Worm (Caenorhabditis elegans) whole organism, L1 larva: ENCODE results near the gene C44B9.3.
A peak's percentile ranks its signal among the peaks of the same experiment; 100 is the strongest.

Experiments
- C34B4.2 ChIP-seq: sonication (generic microtip); optimal IDR thresholded peaks from 2 replicates; lab custom pipeline; 2017; ENCODE audit warnings: mild to moderate bottlenecking, missing genetic modification characterization, missing compliant biosample characterization
- F16B12.6 ChIP-seq: fragments of 150-350 bp; optimal IDR thresholded peaks from 2 replicates; lab custom pipeline; 2014; ENCODE audit warnings: missing biosample characterization, missing genetic modification characterization
- ama-1 ChIP-seq: fragments of 150-350 bp; optimal IDR thresholded peaks from 2 replicates; lab custom pipeline; 2014
- ceh-8 ChIP-seq: fragments of 200-800 bp; sonication (Bioruptor generic); optimal IDR thresholded peaks from 2 replicates; lab custom pipeline; 2018; ENCODE audit warnings: mild to moderate bottlenecking, missing genetic modification characterization, moderate library complexity, missing compliant biosample characterization
- ceh-82 ChIP-seq, 3 experiments: fragments of 150-350 bp in 1 of 3; sonication (generic microtip) in 2 of 3; optimal IDR thresholded peaks; 2 replicates each; lab custom pipeline; 2014 to 2017; ENCODE audit warnings: missing biosample characterization in 3 of 3, missing genetic modification characterization in 3 of 3
- ces-1 ChIP-seq: fragments of 150-350 bp; optimal IDR thresholded peaks from 2 replicates; lab custom pipeline; 2014; ENCODE audit warnings: missing biosample characterization, missing genetic modification reagents, missing genetic modification characterization
- dpl-1 ChIP-seq, 3 experiments: fragments of 150-350 bp in 2 of 3; sonication (generic microtip) in 1 of 3; optimal IDR thresholded peaks; 2 replicates each; lab custom pipeline; 2014 to 2017; ENCODE audit warnings: missing biosample characterization in 3 of 3, missing genetic modification characterization in 3 of 3, missing genetic modification reagents in 3 of 3
- dsc-1 ChIP-seq: sonication (generic microtip); optimal IDR thresholded peaks from 2 replicates; lab custom pipeline; 2016; ENCODE audit warnings: mild to moderate bottlenecking, missing genetic modification characterization, missing compliant biosample characterization
- efl-1 ChIP-seq, 4 experiments: fragments of 150-350 bp; optimal IDR thresholded peaks in 3 of 4; peaks in 1 of 4; 1 replicate in 1 of 4; 2 replicates in 3 of 4; lab custom pipeline; 2014; ENCODE audit warnings: missing biosample characterization in 2 of 4, missing genetic modification characterization in 2 of 4, missing genetic modification reagents in 2 of 4
- efl-3 ChIP-seq: fragments of 200-800 bp; sonication (Bioruptor generic); optimal IDR thresholded peaks from 2 replicates; lab custom pipeline; 2018; ENCODE audit warnings: mild to moderate bottlenecking, missing genetic modification characterization, missing compliant biosample characterization
- egl-13 ChIP-seq: sonication (generic microtip); optimal IDR thresholded peaks from 2 replicates; lab custom pipeline; 2016; ENCODE audit warnings: missing genotype, missing genetic modification reagents, missing genetic modification characterization, missing compliant biosample characterization
- elt-2 ChIP-seq: sonication (generic microtip); optimal IDR thresholded peaks from 2 replicates; lab custom pipeline; 2016; ENCODE audit warnings: missing genetic modification characterization, mild to moderate bottlenecking, inconsistent platforms, missing compliant biosample characterization, missing genetic modification reagents
- fkh-4 ChIP-seq: sonication (generic microtip); optimal IDR thresholded peaks from 2 replicates; lab custom pipeline; 2016; ENCODE audit warnings: missing compliant biosample characterization, missing genetic modification characterization, borderline replicate concordance
- fkh-8 ChIP-seq: sonication (generic microtip); optimal IDR thresholded peaks from 2 replicates; lab custom pipeline; 2016; ENCODE audit warnings: mild to moderate bottlenecking, missing genetic modification characterization, missing compliant biosample characterization
- fos-1 ChIP-seq: fragments of 150-350 bp; optimal IDR thresholded peaks from 2 replicates; lab custom pipeline; 2014; ENCODE audit warnings: missing biosample characterization, missing genetic modification characterization
- hlh-17 ChIP-seq: fragments of 200-800 bp; sonication (Bioruptor generic); optimal IDR thresholded peaks from 2 replicates; lab custom pipeline; 2018; ENCODE audit warnings: missing genetic modification characterization, mild to moderate bottlenecking, missing compliant biosample characterization, moderate library complexity, borderline replicate concordance
- irx-1 ChIP-seq: sonication (generic microtip); optimal IDR thresholded peaks from 2 replicates; lab custom pipeline; 2016; ENCODE audit warnings: missing genetic modification characterization, missing compliant biosample characterization
- jun-1 ChIP-seq: fragments of 150-350 bp; optimal IDR thresholded peaks from 2 replicates; lab custom pipeline; 2014; ENCODE audit warnings: missing biosample characterization, missing genetic modification reagents, missing genetic modification characterization
- lin-13 ChIP-seq: fragments of 150-350 bp; optimal IDR thresholded peaks from 2 replicates; lab custom pipeline; 2014; ENCODE audit warnings: missing biosample characterization, missing genetic modification reagents, missing genetic modification characterization
- lin-14 ChIP-seq: fragments of 200-800 bp; sonication (Bioruptor generic); optimal IDR thresholded peaks from 2 replicates; lab custom pipeline; 2018; ENCODE audit warnings: mild to moderate bottlenecking, missing genetic modification characterization, moderate library complexity, missing compliant biosample characterization
- lin-35 ChIP-seq, 2 experiments: fragments of 150-350 bp; optimal IDR thresholded peaks; 2 replicates each; lab custom pipeline; 2014; ENCODE audit warnings: missing biosample characterization in 2 of 2, missing genetic modification characterization in 2 of 2, missing genetic modification reagents in 2 of 2
- lsy-2 ChIP-seq, 2 experiments: fragments of 150-350 bp; optimal IDR thresholded peaks; 2 replicates each; lab custom pipeline; 2014; ENCODE audit warnings: missing biosample characterization in 2 of 2, missing genetic modification characterization in 2 of 2
- mab-9 ChIP-seq: fragments of 200-800 bp; sonication (Bioruptor generic); IDR thresholded peaks from 2 replicates; pipeline ENCODE4 v1.3.6; 2022; ENCODE audit warnings: missing genetic modification reagents, missing genetic modification characterization, missing compliant biosample characterization
- nhr-11 ChIP-seq: fragments of 150-350 bp; optimal IDR thresholded peaks from 2 replicates; lab custom pipeline; 2014; ENCODE audit warnings: missing biosample characterization, missing genetic modification characterization
- nhr-12 ChIP-seq: sonication (generic microtip); optimal IDR thresholded peaks from 2 replicates; lab custom pipeline; 2017; ENCODE audit warnings: missing biosample characterization, missing genetic modification characterization
- nhr-19 ChIP-seq: fragments of 200-800 bp; sonication (Bioruptor generic); conservative IDR thresholded peaks from 2 replicates; pipeline ENCODE4 v1.3.6; 2022; ENCODE audit warnings: missing genetic modification characterization, missing compliant biosample characterization
- nhr-20 ChIP-seq: sonication (generic microtip); optimal IDR thresholded peaks from 2 replicates; lab custom pipeline; 2016; ENCODE audit warnings: mild to moderate bottlenecking, missing genetic modification characterization, missing compliant biosample characterization
- nhr-28 ChIP-seq: fragments of 150-350 bp; optimal IDR thresholded peaks from 2 replicates; lab custom pipeline; 2014; ENCODE audit warnings: missing biosample characterization, missing genetic modification characterization
- nhr-47 ChIP-seq: sonication (generic microtip); optimal IDR thresholded peaks from 2 replicates; lab custom pipeline; 2016; ENCODE audit warnings: mild to moderate bottlenecking, missing genetic modification characterization, moderate library complexity, missing compliant biosample characterization
- nhr-71 ChIP-seq: sonication (generic microtip); optimal IDR thresholded peaks from 2 replicates; lab custom pipeline; 2016; ENCODE audit warnings: mild to moderate bottlenecking, missing genetic modification characterization, moderate library complexity, missing compliant biosample characterization
- nhr-76 ChIP-seq: sonication (generic microtip); optimal IDR thresholded peaks from 2 replicates; lab custom pipeline; 2017; ENCODE audit warnings: missing biosample characterization, missing genetic modification characterization
- nhr-77 ChIP-seq: fragments of 150-350 bp; optimal IDR thresholded peaks from 2 replicates; lab custom pipeline; 2014; ENCODE audit warnings: missing biosample characterization, missing genetic modification characterization
- nhr-84 ChIP-seq: sonication (generic microtip); optimal IDR thresholded peaks from 2 replicates; lab custom pipeline; 2017; ENCODE audit warnings: missing biosample characterization, missing genetic modification characterization
- nhr-85 ChIP-seq: sonication (generic microtip); peaks from one replicate; lab custom pipeline; 2016; ENCODE audit warnings: missing genetic modification characterization, inconsistent platforms, missing compliant biosample characterization
- nhr-90 ChIP-seq: sonication (generic microtip); optimal IDR thresholded peaks from 2 replicates; lab custom pipeline; 2016; ENCODE audit warnings: mild to moderate bottlenecking, missing genetic modification characterization, missing compliant biosample characterization; ENCODE audit not compliant: poor library complexity
- pax-3 ChIP-seq: fragments of 200-800 bp; sonication (Bioruptor generic); optimal IDR thresholded peaks from 2 replicates; lab custom pipeline; 2018; ENCODE audit warnings: mild to moderate bottlenecking, missing genetic modification characterization, moderate library complexity, missing compliant biosample characterization
- pqm-1 ChIP-seq: sonication (generic microtip); optimal IDR thresholded peaks from 3 replicates; lab custom pipeline; 2017; ENCODE audit warnings: missing biosample characterization, missing genetic modification characterization
- rnt-1 ChIP-seq: sonication (generic microtip); optimal IDR thresholded peaks from 2 replicates; lab custom pipeline; 2016; ENCODE audit warnings: mild to moderate bottlenecking, missing genetic modification characterization, moderate library complexity, missing compliant biosample characterization
- skn-1 ChIP-seq: fragments of 150-350 bp; optimal IDR thresholded peaks from 2 replicates; lab custom pipeline; 2014; ENCODE audit warnings: missing biosample characterization, missing genetic modification characterization
- snpc-4 ChIP-seq: fragments of 150-350 bp; optimal IDR thresholded peaks from 2 replicates; lab custom pipeline; 2014; ENCODE audit warnings: missing biosample characterization, missing genetic modification characterization
- snu-23 ChIP-seq: sonication (generic microtip); optimal IDR thresholded peaks from 2 replicates; lab custom pipeline; 2016; ENCODE audit warnings: missing genetic modification characterization, missing compliant biosample characterization
- tbx-2 ChIP-seq: sonication (generic microtip); optimal IDR thresholded peaks from 2 replicates; lab custom pipeline; 2016; ENCODE audit warnings: missing genetic modification characterization, missing compliant biosample characterization
- unc-130 ChIP-seq: fragments of 150-350 bp; optimal IDR thresholded peaks from 2 replicates; lab custom pipeline; 2017; ENCODE audit warnings: missing biosample characterization, missing genetic modification characterization, inconsistent platforms
- unc-30 ChIP-seq: sonication (generic microtip); optimal IDR thresholded peaks from 2 replicates; lab custom pipeline; 2017; ENCODE audit warnings: missing biosample characterization, missing genetic modification characterization
- unc-86 ChIP-seq: sonication (generic microtip); optimal IDR thresholded peaks from 2 replicates; lab custom pipeline; 2016; ENCODE audit warnings: missing genetic modification characterization, missing compliant biosample characterization
- vab-15 ChIP-seq: sonication (generic microtip); optimal IDR thresholded peaks from 2 replicates; lab custom pipeline; 2017; ENCODE audit warnings: missing genotype, mild to moderate bottlenecking, missing genetic modification characterization, missing compliant biosample characterization
- xbp-1 ChIP-seq: sonication (generic microtip); optimal IDR thresholded peaks from 2 replicates; lab custom pipeline; 2016; ENCODE audit warnings: missing genetic modification characterization, missing compliant biosample characterization
- zag-1 ChIP-seq: fragments of 150-350 bp; optimal IDR thresholded peaks from 2 replicates; lab custom pipeline; 2014; ENCODE audit warnings: missing biosample characterization, missing genetic modification characterization

C44B9.3 gene

DNA sequence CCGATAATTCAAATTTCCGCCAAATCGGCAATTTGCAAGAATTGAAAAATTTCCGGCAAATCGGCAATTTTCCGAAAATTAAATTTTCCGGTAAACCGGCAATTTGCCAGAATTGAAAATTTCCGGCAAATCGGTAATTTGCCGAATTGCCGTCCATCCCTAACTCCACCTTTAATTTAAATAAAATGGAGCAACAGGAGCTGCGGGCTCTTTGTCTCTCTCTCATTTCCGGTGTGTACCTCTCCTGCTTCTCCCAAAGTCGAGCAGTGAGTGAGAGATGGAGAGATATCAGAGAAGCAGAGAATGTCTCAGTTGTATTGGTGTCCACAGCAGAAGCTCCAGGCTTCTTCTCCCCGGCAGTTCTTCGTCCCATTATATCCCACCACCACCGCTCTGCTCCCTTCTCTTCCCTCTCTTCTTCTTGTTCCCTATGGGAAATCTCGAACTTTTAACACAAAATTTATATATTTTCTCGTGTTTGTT, 24.5 kb downstream of the C44B9.3 start, which contains the start of gene Y39A1C.1:
Gene Y39A1C.1 (plus strand): TSS at position 51 of the 483 bp plus-strand sequence.
- TF ChIP-seq nhr-47 (tag; lab: Kevin White, UChicago): peak; percentile 14
- TF ChIP-seq mab-9 (GFP tag; lab: Robert Waterston, UW): 0 out of 2 replicates have a peak, but pooled peaks have one; percentile 11
- TF ChIP-seq pqm-1 (tag; lab: Kevin White, UChicago): no peak
- TF ChIP-seq nhr-71: peak; percentile 46
- TF ChIP-seq rnt-1 (tag; lab: Kevin White, UChicago): peak; percentile 56
- no peak for TF ChIP-seq ama-1 (lab: Kevin White, UChicago)
- peak in 2 of 3 experiments; percentile 9 to 29 for TF ChIP-seq ceh-82 (tag; optimal IDR thresholded peaks at IDR 0.05; lab: Kevin White, UChicago)
- TF ChIP-seq nhr-76 (tag; lab: Kevin White, UChicago): no peak
- TF ChIP-seq lin-35 (GFP tag; optimal IDR thresholded peaks at IDR 0.05; lab: Kevin White, UChicago): peak in 1 of 2 experiments; percentile 34
- TF ChIP-seq lsy-2 (tag; optimal IDR thresholded peaks at IDR 0.05; lab: Kevin White, UChicago): peak in 1 of 2 experiments; percentile 3
- TF ChIP-seq lin-14 (GFP tag; lab: Kevin White, UChicago): no peak
- no peak for TF ChIP-seq unc-30 (tag; lab: Kevin White, UChicago)
- peak in 1 of 3 experiments; percentile 5 for TF ChIP-seq dpl-1 (GFP tag; optimal IDR thresholded peaks at IDR 0.05; lab: Kevin White, UChicago)
- TF ChIP-seq skn-1 (tag; lab: Kevin White, UChicago): peak; percentile 5
- TF ChIP-seq efl-1 (optimal IDR thresholded peaks at IDR 0.05; lab: Kevin White, UChicago): peak; percentile 14 to 18
- TF ChIP-seq efl-1 (GFP tag; optimal IDR thresholded peaks at IDR 0.05 in 1 of 2; lab: Kevin White, UChicago): peak in 1 of 2 experiments; percentile 22
- peak; percentile 26 for TF ChIP-seq snu-23 (GFP tag; lab: Kevin White, UChicago)
- TF ChIP-seq unc-130 (tag; lab: Kevin White, UChicago): no peak
- TF ChIP-seq nhr-19 (GFP tag; lab: Robert Waterston, UW): peak; percentile 3; the same call in 1 of the 2 replicates
- TF ChIP-seq ces-1 (GFP tag; lab: Kevin White, UChicago): no peak
- peak; percentile 53 for TF ChIP-seq dsc-1 (tag; lab: Kevin White, UChicago)
- TF ChIP-seq fkh-8 (tag; lab: Kevin White, UChicago): peak; percentile 50
- TF ChIP-seq tbx-2 (tag; lab: Kevin White, UChicago): peak; percentile 26
- TF ChIP-seq hlh-17 (GFP tag; lab: Kevin White, UChicago): no peak

DNA sequence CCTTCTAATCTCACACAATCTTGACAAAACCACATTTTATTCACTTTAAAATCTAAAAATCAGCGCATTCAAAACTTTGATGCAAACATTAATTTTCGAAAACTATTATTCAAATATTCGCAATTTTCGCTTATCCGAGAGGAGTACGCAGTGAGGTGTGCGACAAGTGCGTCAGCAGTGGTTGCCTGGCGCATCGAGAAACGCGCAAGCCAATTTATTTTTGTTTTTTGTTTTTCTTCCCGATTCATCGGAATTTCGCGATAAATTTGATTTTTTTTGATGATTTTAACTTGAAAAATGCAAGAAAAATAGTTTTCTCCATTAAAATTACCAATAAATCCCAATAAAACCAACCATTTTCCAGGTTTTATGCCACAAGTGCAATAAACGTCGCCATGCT, 31.1 kb downstream of the C44B9.3 start, which contains the start of the genes fbxb-85 and hex-3:
Gene fbxb-85 (minus strand): TSS at position 106 of the 400 bp plus-strand sequence.
Gene hex-3 (plus strand): TSS at position 365 of the 400 bp plus-strand sequence.
- peak; percentile 90 for TF ChIP-seq nhr-77 (tag; lab: Kevin White, UChicago)
- peak; percentile 96 for TF ChIP-seq unc-86 (tag; lab: Kevin White, UChicago)
- TF ChIP-seq nhr-90 (tag; lab: Kevin White, UChicago): peak; percentile 97
- TF ChIP-seq efl-3 (GFP tag; lab: Kevin White, UChicago): peak; percentile 80
- peak; percentile 94 for TF ChIP-seq jun-1 (tag; lab: Kevin White, UChicago)
- TF ChIP-seq nhr-85 (tag; lab: Kevin White, UChicago): peak; percentile 97
- peak; percentile 97 for TF ChIP-seq xbp-1 (tag; lab: Kevin White, UChicago)
- peak; percentile 85 for TF ChIP-seq snpc-4 (tag; lab: Kevin White, UChicago)
- peak; percentile 89 for TF ChIP-seq pax-3 (tag; lab: Kevin White, UChicago)
- TF ChIP-seq nhr-84: no peak
- no peak for TF ChIP-seq hlh-17 (GFP tag; lab: Kevin White, UChicago)
- peak; percentile 29 for TF ChIP-seq vab-15 (tag; lab: Kevin White, UChicago)
- TF ChIP-seq lin-14 (GFP tag; lab: Kevin White, UChicago): peak; percentile 94
- no peak for TF ChIP-seq nhr-28 (tag; lab: Kevin White, UChicago)
- peak; percentile 89 for TF ChIP-seq nhr-11
- peak; percentile 94 for TF ChIP-seq fkh-8 (tag; lab: Kevin White, UChicago)
- peak; percentile 72 for TF ChIP-seq ama-1 (lab: Kevin White, UChicago)
- peak; percentile 97 for TF ChIP-seq unc-130 (tag; lab: Kevin White, UChicago)
- peak; percentile 84 for TF ChIP-seq elt-2 (tag; lab: Kevin White, UChicago)
- peak; percentile 95 for TF ChIP-seq nhr-20
- TF ChIP-seq irx-1 (tag; lab: Kevin White, UChicago): peak; percentile 95
- peak; percentile 94 for TF ChIP-seq fos-1 (tag; lab: Kevin White, UChicago)
- TF ChIP-seq C34B4.2: peak; percentile 66
- TF ChIP-seq unc-30 (tag; lab: Kevin White, UChicago): peak; percentile 79
- TF ChIP-seq skn-1 (tag; lab: Kevin White, UChicago): peak; percentile 84
- TF ChIP-seq egl-13 (tag; lab: Kevin White, UChicago): peak; percentile 92
- peak; percentile 97 for TF ChIP-seq nhr-71
- peak; percentile 98 for TF ChIP-seq nhr-47 (tag; lab: Kevin White, UChicago)
- TF ChIP-seq snu-23 (GFP tag; lab: Kevin White, UChicago): peak; percentile 99
- TF ChIP-seq nhr-12 (tag; lab: Kevin White, UChicago): no peak
- peak; percentile 92 for TF ChIP-seq zag-1 (tag; lab: Kevin White, UChicago)
- peak; percentile 93 for TF ChIP-seq lin-13 (GFP tag; lab: Kevin White, UChicago)
- TF ChIP-seq F16B12.6 (tag; lab: Kevin White, UChicago): peak; percentile 75
- TF ChIP-seq ceh-8 (GFP tag; lab: Kevin White, UChicago): peak; percentile 98
- TF ChIP-seq fkh-4 (tag; lab: Kevin White, UChicago): peak; percentile 75
